Worm (Caenorhabditis elegans): ENCODE results near the gene F08F8.9.

DNA sequence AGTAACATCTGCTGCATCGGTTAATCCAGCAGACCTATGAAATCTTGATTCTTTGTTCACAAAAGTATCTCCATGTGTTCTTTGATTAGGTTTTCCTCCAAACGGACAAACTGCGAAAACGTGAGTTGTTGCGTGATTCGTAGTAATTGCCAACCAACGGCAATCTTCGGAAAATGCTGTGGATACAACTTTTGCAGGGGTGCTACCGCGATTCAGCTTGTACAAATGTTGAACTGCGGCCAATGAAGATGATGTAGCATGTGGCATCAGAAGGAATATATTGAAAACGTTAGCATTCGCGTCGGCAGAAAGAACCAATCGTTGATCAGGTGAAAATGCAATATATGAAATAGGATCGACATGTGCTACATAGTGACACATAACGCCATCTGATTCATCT lies 22.1 kb downstream of the F08F8.9 start:
- TF ChIP-seq ama-1 (optimal IDR thresholded peaks at IDR 0.05): no peak
- TF ChIP-seq pes-1 (GFP tag; IDR thresholded peaks at IDR 0.05): no peak
- TF ChIP-seq sea-1 (GFP tag; conservative IDR thresholded peaks at IDR 0.05): no peak
- no peak for TF ChIP-seq tbx-37 (GFP tag; conservative IDR thresholded peaks at IDR 0.05)
- TF ChIP-seq hmbx-1 (tag; optimal IDR thresholded peaks at IDR 0.05): no peak
